Worm (Caenorhabditis elegans) whole organism, young adult: ENCODE measurements around the gene tbc-2.

Experiments used
- B0261.1 ChIP-seq: sonication (generic microtip); optimal IDR thresholded peaks from 2 replicates; lab custom pipeline; 2016; ENCODE audit warnings: mild to moderate bottlenecking, missing genetic modification characterization, moderate library complexity, missing compliant biosample characterization
- D2030.7 ChIP-seq: fragments of 200-800 bp; sonication (Bioruptor generic); IDR thresholded peaks from 2 replicates; pipeline ENCODE4 v1.3.6; 2022; ENCODE audit warnings: missing genetic modification reagents, missing genetic modification characterization, missing compliant biosample characterization
- F33H1.4 ChIP-seq: fragments of 200-800 bp; sonication (Bioruptor generic); IDR thresholded peaks from 2 replicates; pipeline ENCODE4 v1.3.6; 2022; ENCODE audit warnings: missing genetic modification reagents, missing genetic modification characterization, missing compliant biosample characterization
- F37B4.10 ChIP-seq: fragments of 200-800 bp; sonication (Bioruptor generic); IDR thresholded peaks from 2 replicates; pipeline ENCODE4 v1.3.6; 2022; ENCODE audit warnings: missing genetic modification characterization, missing compliant biosample characterization
- F57C9.4 ChIP-seq: sonication (generic microtip); optimal IDR thresholded peaks from 2 replicates; lab custom pipeline; 2017; ENCODE audit warnings: mild to moderate bottlenecking, missing genetic modification characterization, missing compliant biosample characterization
- K12H6.12 ChIP-seq: fragments of 200-800 bp; sonication (Bioruptor generic); optimal IDR thresholded peaks from 2 replicates; lab custom pipeline; 2018; ENCODE audit warnings: mild to moderate bottlenecking, missing genetic modification characterization, missing compliant biosample characterization
- Y79H2A.3 ChIP-seq: fragments of 200-800 bp; sonication (Bioruptor generic); conservative IDR thresholded peaks from 2 replicates; pipeline ENCODE4 v1.3.6; 2022; ENCODE audit warnings: missing genetic modification reagents, missing genetic modification characterization, missing compliant biosample characterization
- akir-1 ChIP-seq: fragments of 200-800 bp; sonication (Bioruptor generic); optimal IDR thresholded peaks from 2 replicates; lab custom pipeline; 2018; ENCODE audit warnings: mild to moderate bottlenecking, missing genetic modification characterization, moderate library complexity, missing compliant biosample characterization
- ama-1 ChIP-seq, 3 experiments: fragments of 150-350 bp in 1 of 3; sonication (generic microtip) in 2 of 3; optimal IDR thresholded peaks; 2 replicates each; lab custom pipeline; 2014 to 2018; ENCODE audit warnings: missing biosample characterization in 2 of 3, missing genetic modification characterization in 2 of 3, missing genetic modification reagents in 2 of 3
- aptf-2 ChIP-seq: fragments of 200-800 bp; sonication (Bioruptor generic); conservative IDR thresholded peaks from 2 replicates; pipeline ENCODE4 v1.3.6; 2022; ENCODE audit warnings: missing genetic modification reagents, missing genetic modification characterization, missing compliant biosample characterization
- aptf-3 ChIP-seq: fragments of 200-800 bp; sonication (Bioruptor generic); IDR thresholded peaks from 2 replicates; pipeline ENCODE4 v1.3.6; 2022; ENCODE audit warnings: missing genetic modification characterization, missing compliant biosample characterization
- attf-3 ChIP-seq: fragments of 200-800 bp; sonication (Bioruptor generic); conservative IDR thresholded peaks from 2 replicates; pipeline ENCODE4 v1.3.6; 2022; ENCODE audit warnings: missing genetic modification reagents, missing genetic modification characterization, missing compliant biosample characterization
- attf-5 ChIP-seq: fragments of 200-800 bp; sonication (Bioruptor generic); optimal IDR thresholded peaks from 2 replicates; lab custom pipeline; 2018; ENCODE audit warnings: mild to moderate bottlenecking, missing genetic modification characterization, missing compliant biosample characterization
- attf-6 ChIP-seq: fragments of 200-800 bp; sonication (Bioruptor generic); IDR thresholded peaks from 2 replicates; pipeline ENCODE4 v1.3.6; 2022; ENCODE audit warnings: missing genetic modification reagents, missing genetic modification characterization, missing compliant biosample characterization
- bed-1 ChIP-seq: fragments of 200-800 bp; sonication (Bioruptor generic); IDR thresholded peaks from 2 replicates; pipeline ENCODE4 v1.3.6; 2022; ENCODE audit warnings: missing genetic modification reagents, missing genetic modification characterization, missing compliant biosample characterization
- cebp-2 ChIP-seq: fragments of 200-800 bp; sonication (Bioruptor generic); IDR thresholded peaks from 2 replicates; pipeline ENCODE4 v1.3.6; 2022; ENCODE audit warnings: missing genetic modification characterization, missing compliant biosample characterization
- ceh-100 ChIP-seq: fragments of 200-800 bp; sonication (Bioruptor generic); IDR thresholded peaks from 2 replicates; pipeline ENCODE4 v1.3.6; 2022; ENCODE audit warnings: missing genetic modification reagents, missing genetic modification characterization, missing compliant biosample characterization
- ceh-40 ChIP-seq: fragments of 200-800 bp; sonication (Bioruptor generic); IDR thresholded peaks from 2 replicates; pipeline ENCODE4 v1.3.6; 2022; ENCODE audit warnings: missing genetic modification characterization, missing compliant biosample characterization
- ceh-58 ChIP-seq: fragments of 200-800 bp; sonication (Bioruptor generic); IDR thresholded peaks from 2 replicates; pipeline ENCODE4 v1.3.6; 2022; ENCODE audit warnings: missing genetic modification characterization, missing compliant biosample characterization
- ceh-79 ChIP-seq: sonication (generic microtip); optimal IDR thresholded peaks from 2 replicates; lab custom pipeline; 2017; ENCODE audit warnings: mild to moderate bottlenecking, missing genetic modification characterization, missing compliant biosample characterization
- dpff-1 ChIP-seq: sonication (generic microtip); optimal IDR thresholded peaks from 2 replicates; lab custom pipeline; 2017; ENCODE audit warnings: mild to moderate bottlenecking, missing genetic modification characterization, missing compliant biosample characterization
- dpl-1 ChIP-seq: fragments of 150-350 bp; optimal IDR thresholded peaks from 2 replicates; lab custom pipeline; 2014; ENCODE audit warnings: missing biosample characterization, missing genetic modification reagents, missing genetic modification characterization
- egl-18 ChIP-seq: fragments of 200-800 bp; sonication (Bioruptor generic); IDR thresholded peaks from 2 replicates; pipeline ENCODE4 v1.3.6; 2022; ENCODE audit warnings: missing genetic modification reagents, missing genetic modification characterization, missing compliant biosample characterization
- him-1 ChIP-seq: sonication (generic microtip); optimal IDR thresholded peaks from 2 replicates; lab custom pipeline; 2016; ENCODE audit warnings: missing genotype, missing genetic modification reagents, missing genetic modification characterization, missing compliant biosample characterization
- hmg-20 ChIP-seq: fragments of 200-800 bp; sonication (Bioruptor generic); IDR thresholded peaks from 2 replicates; pipeline ENCODE4 v1.3.6; 2022; ENCODE audit warnings: missing genetic modification reagents, missing genetic modification characterization, missing compliant biosample characterization
- hsf-1 ChIP-seq: fragments of 200-800 bp; sonication (Bioruptor generic); IDR thresholded peaks from 2 replicates; pipeline ENCODE4 v1.3.6; 2022; ENCODE audit warnings: missing genetic modification reagents, missing genetic modification characterization, missing compliant biosample characterization
- lin-54 ChIP-seq: fragments of 200-800 bp; sonication (Bioruptor generic); optimal IDR thresholded peaks from 2 replicates; lab custom pipeline; 2018; ENCODE audit warnings: mild to moderate bottlenecking, missing genetic modification characterization, missing compliant biosample characterization
- lir-1 ChIP-seq: fragments of 200-800 bp; sonication (Bioruptor generic); conservative IDR thresholded peaks from 2 replicates; pipeline ENCODE4 v1.3.6; 2022; ENCODE audit warnings: missing genetic modification reagents, missing genetic modification characterization, missing compliant biosample characterization
- lsy-27 ChIP-seq: sonication (generic microtip); optimal IDR thresholded peaks from 2 replicates; lab custom pipeline; 2017; ENCODE audit warnings: missing genetic modification characterization, mild to moderate bottlenecking, missing compliant biosample characterization, antibody characterized with exemption, missing genotype, borderline replicate concordance; ENCODE audit not compliant: insufficient read depth
- madf-8 ChIP-seq: fragments of 200-800 bp; sonication (Bioruptor generic); conservative IDR thresholded peaks from 2 replicates; pipeline ENCODE4 v1.3.6; 2022; ENCODE audit warnings: missing genetic modification reagents, missing genetic modification characterization, missing compliant biosample characterization
- mcd-1 ChIP-seq: fragments of 200-800 bp; sonication (Bioruptor generic); IDR thresholded peaks from 2 replicates; pipeline ENCODE4 v1.3.6; 2022; ENCODE audit warnings: missing genetic modification reagents, missing genetic modification characterization, missing compliant biosample characterization
- nfya-1 ChIP-seq: sonication (generic microtip); optimal IDR thresholded peaks from 2 replicates; lab custom pipeline; 2017; ENCODE audit warnings: antibody characterized with exemption, missing compliant biosample characterization, missing genetic modification characterization, borderline replicate concordance; ENCODE audit not compliant: insufficient read depth
- nhr-120 ChIP-seq: fragments of 200-800 bp; sonication (Bioruptor generic); IDR thresholded peaks from 2 replicates; pipeline ENCODE4 v1.3.6; 2022; ENCODE audit warnings: missing genetic modification characterization, missing compliant biosample characterization
- nhr-27 ChIP-seq: fragments of 200-800 bp; sonication (Bioruptor generic); optimal IDR thresholded peaks from 2 replicates; lab custom pipeline; 2018; ENCODE audit warnings: mild to moderate bottlenecking, missing genetic modification characterization, moderate library complexity, missing compliant biosample characterization
- pha-4 ChIP-seq: fragments of 150-350 bp; sonication (generic microtip); optimal IDR thresholded peaks from 2 replicates; lab custom pipeline; 2014; ENCODE audit warnings: missing biosample characterization, missing genetic modification reagents, missing genetic modification characterization
- rec-8 ChIP-seq, 2 experiments: sonication (generic microtip); optimal IDR thresholded peaks; 2 replicates each; lab custom pipeline; 2016; ENCODE audit warnings: mild to moderate bottlenecking in 2 of 2, missing genetic modification characterization in 2 of 2, missing genetic modification reagents in 2 of 2, missing genotype in 2 of 2, missing biosample characterization in 1 of 2, missing compliant biosample characterization in 1 of 2, moderate library complexity in 1 of 2
- sdz-38 ChIP-seq: sonication (generic microtip); optimal IDR thresholded peaks from 2 replicates; lab custom pipeline; 2016; ENCODE audit warnings: missing genotype, missing genetic modification characterization, missing compliant biosample characterization
- snpc-1.1 ChIP-seq: sonication (generic microtip); optimal IDR thresholded peaks from 2 replicates; lab custom pipeline; 2017; ENCODE audit warnings: missing genetic modification characterization, mild to moderate bottlenecking, missing compliant biosample characterization, antibody characterized with exemption, moderate library complexity, missing genotype, missing genetic modification reagents; ENCODE audit not compliant: insufficient read depth
- sptf-2 ChIP-seq: fragments of 200-800 bp; sonication (Bioruptor generic); optimal IDR thresholded peaks from 2 replicates; lab custom pipeline; 2018; ENCODE audit warnings: mild to moderate bottlenecking, missing genetic modification characterization, missing compliant biosample characterization
- tbx-9 ChIP-seq: sonication (generic microtip); optimal IDR thresholded peaks from 2 replicates; lab custom pipeline; 2016; ENCODE audit warnings: borderline replicate concordance, missing genetic modification characterization, inconsistent platforms, missing compliant biosample characterization
- unc-130 ChIP-seq: sonication (generic microtip); optimal IDR thresholded peaks from 2 replicates; lab custom pipeline; 2016; ENCODE audit warnings: missing genetic modification reagents, missing genetic modification characterization, missing compliant biosample characterization
- ztf-18 ChIP-seq: sonication (generic microtip); optimal IDR thresholded peaks from 2 replicates; lab custom pipeline; 2016; ENCODE audit warnings: missing genotype, mild to moderate bottlenecking, missing genetic modification characterization, missing compliant biosample characterization
- ztf-22 ChIP-seq: fragments of 200-800 bp; sonication (Bioruptor generic); optimal IDR thresholded peaks from 2 replicates; lab custom pipeline; 2018; ENCODE audit warnings: mild to moderate bottlenecking, missing genetic modification characterization, moderate library complexity, missing compliant biosample characterization
- ztf-3 ChIP-seq: fragments of 200-800 bp; sonication (Bioruptor generic); optimal IDR thresholded peaks from 2 replicates; lab custom pipeline; 2018; ENCODE audit warnings: mild to moderate bottlenecking, missing genetic modification characterization, missing compliant biosample characterization
- ztf-6 ChIP-seq: fragments of 200-800 bp; sonication (Bioruptor generic); IDR thresholded peaks from 2 replicates; pipeline ENCODE4 v1.3.6; 2022; ENCODE audit warnings: missing genetic modification reagents, missing genetic modification characterization, missing compliant biosample characterization

The tbc-2 gene

DNA sequence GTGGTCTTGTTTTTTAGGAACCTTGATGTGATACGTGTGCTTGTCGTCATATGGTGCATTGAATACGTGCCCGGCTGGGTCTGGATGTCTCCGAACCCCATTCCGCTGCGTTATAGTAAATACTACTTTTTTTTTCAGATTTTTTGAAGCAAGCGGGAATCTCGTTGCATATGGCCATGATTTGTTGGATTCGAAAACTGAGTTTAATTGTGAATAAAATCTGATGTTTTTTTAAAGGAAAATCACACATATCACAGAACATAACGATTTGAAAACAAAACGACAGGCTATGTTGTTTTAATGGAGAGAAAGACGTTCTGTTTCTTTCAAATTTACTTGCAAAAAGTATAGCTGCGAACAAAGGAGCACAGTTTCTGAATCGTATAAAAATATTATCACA is 18.2 kb upstream of the tbc-2 start, which contains the start of the genes ZK1248.17 and H41C03.3:
Gene ZK1248.17 (minus strand): TSS at position 101 of the 400 bp plus-strand sequence.
Gene H41C03.3 (plus strand): TSS at position 337 of the 400 bp plus-strand sequence.
- TF ChIP-seq bed-1 (GFP tag; lab: Robert Waterston, UW), result no peak
- TF ChIP-seq unc-130 (GFP tag; lab: Kevin White, UChicago), result no peak
- TF ChIP-seq F57C9.4 (tag; lab: Kevin White, UChicago), result no peak
- no peak for TF ChIP-seq mcd-1 (GFP tag; lab: Robert Waterston, UW)
- TF ChIP-seq nhr-120 (GFP tag; lab: Robert Waterston, UW), result no peak
- no peak for TF ChIP-seq ceh-100 (GFP tag; lab: Robert Waterston, UW)
- TF ChIP-seq dpff-1 (tag; lab: Kevin White, UChicago), result no peak
- no peak for TF ChIP-seq egl-18 (GFP tag; lab: Robert Waterston, UW)
- no peak for TF ChIP-seq akir-1 (GFP tag; lab: Kevin White, UChicago)
- no peak for TF ChIP-seq F37B4.10 (GFP tag; lab: Robert Waterston, UW)
- no peak for TF ChIP-seq lir-1 (GFP tag; lab: Robert Waterston, UW)
- TF ChIP-seq ama-1 (optimal IDR thresholded peaks at IDR 0.05; lab: Kevin White, UChicago), result no peak
- TF ChIP-seq ama-1 (GFP tag; optimal IDR thresholded peaks at IDR 0.05; lab: Kevin White, UChicago), result no peak
- TF ChIP-seq, all 124 proteins: peak for 0

DNA sequence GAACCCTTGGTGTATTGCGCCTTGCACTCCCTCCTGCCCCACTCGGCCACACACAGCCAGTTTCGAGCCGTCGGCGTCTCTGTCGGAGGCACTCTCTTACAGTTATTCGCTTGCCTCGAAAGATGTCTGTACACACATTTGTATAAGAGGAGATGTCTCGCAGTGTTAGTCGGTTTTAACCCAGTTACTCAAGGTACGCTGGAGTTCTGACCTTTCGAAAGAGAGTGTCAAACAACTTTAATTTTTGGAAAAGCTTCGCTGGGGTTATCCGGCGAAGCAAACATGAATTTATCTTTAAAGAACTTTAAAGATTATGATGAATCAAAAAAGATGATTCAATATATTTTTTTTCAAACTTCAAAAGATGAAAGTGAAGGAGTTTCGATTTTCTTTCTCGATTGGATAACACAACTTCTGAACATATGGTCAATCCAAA is 17.5 kb upstream of the tbc-2 start:
- peak; percentile 93 for TF ChIP-seq lsy-27
- TF ChIP-seq ceh-79, result peak; percentile 97
- peak; percentile 100 for TF ChIP-seq him-1
- TF ChIP-seq cebp-2 (GFP tag; lab: Robert Waterston, UW), result peak; percentile 94
- peak; percentile 95 for TF ChIP-seq ztf-6
- peak; percentile 73; the same call in 1 of the 2 replicates for TF ChIP-seq aptf-2
- TF ChIP-seq sdz-38 (tag; lab: Kevin White, UChicago), result peak; percentile 59
- peak; percentile 99 for TF ChIP-seq D2030.7
- TF ChIP-seq dpl-1 (GFP tag; lab: Kevin White, UChicago), result peak; percentile 11
- no peak for TF ChIP-seq tbx-9 (tag; lab: Kevin White, UChicago)
- peak; percentile 99 for TF ChIP-seq K12H6.12 (tag; lab: Kevin White, UChicago)
- peak; percentile 96 for TF ChIP-seq ztf-3 (GFP tag; lab: Kevin White, UChicago)
- peak; percentile 97 for TF ChIP-seq hmg-20 (GFP tag; lab: Robert Waterston, UW)
- TF ChIP-seq snpc-1.1 (tag; lab: Kevin White, UChicago), result peak; percentile 99
- TF ChIP-seq rec-8 (tag; optimal IDR thresholded peaks at IDR 0.05; lab: Kevin White, UChicago), result peak; percentile 86 to 93
- peak; percentile 98 for TF ChIP-seq ztf-22 (GFP tag; lab: Kevin White, UChicago)
- TF ChIP-seq egl-18 (GFP tag; lab: Robert Waterston, UW), result peak; percentile 95
- TF ChIP-seq ztf-18 (tag; lab: Kevin White, UChicago), result peak; percentile 88
- TF ChIP-seq B0261.1 (tag; lab: Kevin White, UChicago), result peak; percentile 58
- TF ChIP-seq lin-54 (GFP tag; lab: Kevin White, UChicago), result peak; percentile 96
- TF ChIP-seq nhr-27 (tag; lab: Kevin White, UChicago), result peak; percentile 93
- TF ChIP-seq ceh-40 (GFP tag; lab: Robert Waterston, UW), result peak; percentile 80
- peak; percentile 100 for TF ChIP-seq attf-6 (GFP tag; lab: Robert Waterston, UW)
- peak; percentile 94 for TF ChIP-seq Y79H2A.3 (GFP tag; lab: Robert Waterston, UW)
- TF ChIP-seq unc-130 (GFP tag; lab: Kevin White, UChicago), result peak; percentile 94
- TF ChIP-seq attf-5 (GFP tag; lab: Kevin White, UChicago), result peak; percentile 95
- peak; percentile 81 for TF ChIP-seq aptf-3
- peak; percentile 81 for TF ChIP-seq F33H1.4 (GFP tag; lab: Robert Waterston, UW)
- TF ChIP-seq ceh-58 (GFP tag; lab: Robert Waterston, UW), result peak; percentile 61; the same call in 1 of the 2 replicates
- peak; percentile 84 for TF ChIP-seq madf-8 (GFP tag; lab: Robert Waterston, UW)
- peak; percentile 91 for TF ChIP-seq sptf-2 (GFP tag; lab: Kevin White, UChicago)
- TF ChIP-seq pha-4 (tag; lab: Kevin White, UChicago), result peak; percentile 99
- no peak for TF ChIP-seq nfya-1 (tag; lab: Kevin White, UChicago)
- TF ChIP-seq bed-1 (GFP tag; lab: Robert Waterston, UW), result peak; percentile 77; the same call in 1 of the 2 replicates
- peak; percentile 84 for TF ChIP-seq attf-3 (GFP tag; lab: Robert Waterston, UW)
- peak; percentile 82 for TF ChIP-seq hsf-1 (GFP tag; lab: Robert Waterston, UW)
